Worm (Caenorhabditis elegans): ENCODE data around the gene T02H6.10.

DNA sequence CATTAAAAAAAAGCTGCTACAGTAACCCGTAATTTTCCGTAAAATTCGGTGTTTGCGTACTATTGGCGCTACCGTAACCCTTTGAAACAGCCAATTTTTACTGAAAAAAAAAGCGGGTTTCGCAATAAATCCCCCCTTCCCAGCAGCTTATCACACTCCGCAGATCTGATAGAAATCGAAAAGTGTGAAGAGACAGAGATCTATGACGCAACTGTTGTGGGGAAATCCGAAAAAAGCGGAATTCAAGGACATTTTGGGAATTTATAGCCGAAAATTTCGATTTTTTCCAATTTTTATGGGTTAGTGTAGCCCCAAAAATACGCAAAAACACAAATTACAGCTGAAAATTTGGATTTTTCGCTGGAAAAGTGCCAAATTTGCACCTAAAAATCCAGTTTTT lies 41.4 kb upstream of the T02H6.10 start:
- TF ChIP-seq nhr-11 (tag; optimal IDR thresholded peaks at IDR 0.05) = no peak
- TF ChIP-seq fax-1 (tag; optimal IDR thresholded peaks at IDR 0.05) = no peak
- no peak for TF ChIP-seq ceh-30 (tag; optimal IDR thresholded peaks at IDR 0.05)
- TF ChIP-seq tbx-7 (tag; optimal IDR thresholded peaks at IDR 0.05) = no peak
- no peak for TF ChIP-seq che-1 (tag; optimal IDR thresholded peaks at IDR 0.05)
- TF ChIP-seq pha-4 (tag; optimal IDR thresholded peaks at IDR 0.05) = no peak
- no peak for TF ChIP-seq rnt-1 (tag; optimal IDR thresholded peaks at IDR 0.05)
- TF ChIP-seq hlh-30 (tag; optimal IDR thresholded peaks at IDR 0.05; ENCODE audit: insufficient read depth) = no peak
- no peak for TF ChIP-seq sox-4 (tag; optimal IDR thresholded peaks at IDR 0.05)

Measured in whole organism, late embryonic.